Fruit fly (Drosophila melanogaster) whole organism, embryonic: ENCODE measurements around the gene IKKbeta.

ENCODE experiments used
- Adf1 ChIP-seq: fragments of 200-800 bp; sonication (Bioruptor generic); IDR thresholded peaks from 2 replicates; pipeline ENCODE4 v1.3.6; 2022; ENCODE audit warnings: missing biosample characterization, missing genetic modification characterization
- Asciz ChIP-seq: fragments of 200-800 bp; sonication (Bioruptor generic); optimal IDR thresholded peaks from 2 replicates; lab custom pipeline; 2017; ENCODE audit warnings: missing biosample characterization, mild to moderate bottlenecking, missing genetic modification characterization, missing genetic modification reagents
- BEAF-32 ChIP-seq: fragments of 200-800 bp; sonication (Bioruptor generic); optimal IDR thresholded peaks from 3 replicates; lab custom pipeline; 2017; ENCODE audit warnings: missing biosample characterization, missing genetic modification characterization, mild to moderate bottlenecking, moderate library complexity, missing genetic modification reagents
- C15 ChIP-seq: fragments of 200-800 bp; sonication (Bioruptor generic); IDR thresholded peaks from 3 replicates; pipeline ENCODE4 v1.3.6; 2022; ENCODE audit warnings: missing biosample characterization, missing genetic modification characterization
- CG10147 ChIP-seq: fragments of 200-800 bp; sonication (Bioruptor generic); optimal IDR thresholded peaks from 2 replicates; lab custom pipeline; 2019; ENCODE audit warnings: missing biosample characterization, mild to moderate bottlenecking, missing genetic modification characterization, moderate library complexity
- CG10209 ChIP-seq: fragments of 200-800 bp; sonication (Bioruptor generic); optimal IDR thresholded peaks from 3 replicates; lab custom pipeline; 2017; ENCODE audit warnings: missing biosample characterization, mild to moderate bottlenecking, missing genetic modification characterization, missing genetic modification reagents
- CG11085 ChIP-seq: fragments of 200-800 bp; sonication (Bioruptor generic); IDR thresholded peaks from 2 replicates; pipeline ENCODE4 v1.3.6; 2022; ENCODE audit warnings: missing biosample characterization, missing genetic modification characterization
- CG12071 ChIP-seq: fragments of 200-800 bp; sonication (Bioruptor generic); optimal IDR thresholded peaks from 3 replicates; lab custom pipeline; 2018; ENCODE audit warnings: missing biosample characterization, mild to moderate bottlenecking, missing genetic modification characterization
- CG13287 ChIP-seq: fragments of 200-800 bp; sonication (Bioruptor generic); IDR thresholded peaks from 2 replicates; pipeline ENCODE4 v1.3.6; 2022; ENCODE audit warnings: missing biosample characterization, missing genetic modification characterization; ENCODE audit not compliant: partially characterized antibody
- CG13894 ChIP-seq: fragments of 200-800 bp; sonication (Bioruptor generic); optimal IDR thresholded peaks from 3 replicates; lab custom pipeline; 2018; ENCODE audit warnings: missing biosample characterization, mild to moderate bottlenecking, missing genetic modification characterization, moderate library complexity
- CG15011 ChIP-seq: fragments of 200-800 bp; sonication (Bioruptor generic); optimal IDR thresholded peaks from 3 replicates; lab custom pipeline; 2018; ENCODE audit warnings: missing biosample characterization, mild to moderate bottlenecking, missing genetic modification characterization
- CG15601 ChIP-seq: fragments of 200-800 bp; sonication (Bioruptor generic); optimal IDR thresholded peaks from 3 replicates; lab custom pipeline; 2019; ENCODE audit warnings: missing biosample characterization, mild to moderate bottlenecking, missing genetic modification characterization, moderate library complexity
- CG16813 ChIP-seq: fragments of 200-800 bp; sonication (Bioruptor generic); IDR thresholded peaks from 3 replicates; pipeline ENCODE4 v1.3.6; 2022; ENCODE audit warnings: missing biosample characterization, missing genetic modification characterization; ENCODE audit not compliant: partially characterized antibody
- CG16863 ChIP-seq: fragments of 200-800 bp; sonication (Bioruptor generic); optimal IDR thresholded peaks from 3 replicates; lab custom pipeline; 2016; ENCODE audit warnings: missing biosample characterization, missing genetic modification characterization
- CG18619 ChIP-seq: fragments of 200-800 bp; sonication (Bioruptor generic); optimal IDR thresholded peaks from 3 replicates; lab custom pipeline; 2017; ENCODE audit warnings: missing biosample characterization, mild to moderate bottlenecking, missing genetic modification characterization
- CG2202 ChIP-seq: fragments of 200-800 bp; sonication (Bioruptor generic); optimal IDR thresholded peaks from 2 replicates; lab custom pipeline; 2018; ENCODE audit warnings: missing biosample characterization, mild to moderate bottlenecking, missing genetic modification characterization
- CG30431 ChIP-seq: fragments of 200-800 bp; sonication (Bioruptor generic); optimal IDR thresholded peaks from 2 replicates; lab custom pipeline; 2017; ENCODE audit warnings: missing biosample characterization, missing genetic modification characterization
- CG4404 ChIP-seq: fragments of 200-800 bp; sonication (Bioruptor generic); IDR thresholded peaks from 2 replicates; pipeline ENCODE4 v1.3.6; 2022; ENCODE audit warnings: missing biosample characterization, missing genetic modification characterization
- CG5953 ChIP-seq: fragments of 200-800 bp; sonication (Bioruptor generic); IDR thresholded peaks from 2 replicates; pipeline ENCODE4 v1.3.6; 2022; ENCODE audit warnings: missing biosample characterization, missing genetic modification characterization
- CG6175 ChIP-seq: fragments of 200-800 bp; sonication (Bioruptor generic); IDR thresholded peaks from 3 replicates; pipeline ENCODE4 v1.3.6; 2022; ENCODE audit warnings: missing biosample characterization, missing genetic modification characterization
- CG6254 ChIP-seq: fragments of 200-800 bp; sonication (Bioruptor generic); optimal IDR thresholded peaks from 3 replicates; lab custom pipeline; 2017; ENCODE audit warnings: mild to moderate bottlenecking, missing biosample characterization, missing genetic modification reagents, missing genetic modification characterization
- CG7271 ChIP-seq: fragments of 200-800 bp; sonication (Bioruptor generic); optimal IDR thresholded peaks from 2 replicates; lab custom pipeline; 2018; ENCODE audit warnings: missing biosample characterization, mild to moderate bottlenecking, missing genetic modification characterization, moderate library complexity
- CG8359 ChIP-seq: fragments of 200-800 bp; sonication (Bioruptor generic); optimal IDR thresholded peaks from 2 replicates; lab custom pipeline; 2017; ENCODE audit warnings: missing biosample characterization, mild to moderate bottlenecking, missing genetic modification characterization, borderline replicate concordance
- CG9215 ChIP-seq: fragments of 200-800 bp; sonication (Bioruptor generic); IDR thresholded peaks from 2 replicates; pipeline ENCODE4 v1.3.6; 2022; ENCODE audit warnings: missing biosample characterization, missing genetic modification characterization
- CG9609 ChIP-seq: fragments of 200-800 bp; sonication (Bioruptor generic); optimal IDR thresholded peaks from 3 replicates; lab custom pipeline; 2016; ENCODE audit warnings: missing biosample characterization, missing genetic modification characterization
- CG9727 ChIP-seq: fragments of 200-800 bp; sonication (Bioruptor generic); optimal IDR thresholded peaks from 3 replicates; lab custom pipeline; 2017; ENCODE audit warnings: missing biosample characterization, mild to moderate bottlenecking, missing genetic modification characterization
- Fer2 ChIP-seq: fragments of 200-800 bp; sonication (Bioruptor generic); optimal IDR thresholded peaks from 2 replicates; lab custom pipeline; 2018; ENCODE audit warnings: missing biosample characterization, mild to moderate bottlenecking, missing genetic modification characterization, moderate library complexity
- H15 ChIP-seq: fragments of 200-800 bp; sonication (Bioruptor generic); IDR thresholded peaks from 3 replicates; pipeline ENCODE4 v1.3.6; 2022; ENCODE audit warnings: missing biosample characterization, missing genetic modification characterization
- Nf-YB ChIP-seq: fragments of 200-800 bp; sonication (Bioruptor generic); optimal IDR thresholded peaks from 3 replicates; lab custom pipeline; 2019; ENCODE audit warnings: missing biosample characterization, mild to moderate bottlenecking, missing genetic modification characterization, moderate library complexity
- Ravus ChIP-seq: fragments of 200-800 bp; sonication (Bioruptor generic); IDR thresholded peaks from 2 replicates; pipeline ENCODE4 v1.3.6; 2022; ENCODE audit warnings: missing biosample characterization, missing genetic modification characterization
- Six4 ChIP-seq: fragments of 200-800 bp; sonication (Bioruptor generic); optimal IDR thresholded peaks from 2 replicates; lab custom pipeline; 2016; ENCODE audit warnings: missing biosample characterization, missing genetic modification characterization
- Taf1 ChIP-seq: fragments of 200-800 bp; sonication (Bioruptor generic); IDR thresholded peaks from 2 replicates; pipeline ENCODE4 v1.3.6; 2022; ENCODE audit warnings: missing biosample characterization, missing genetic modification characterization
- Vsx1 ChIP-seq: fragments of 200-800 bp; sonication (Bioruptor generic); optimal IDR thresholded peaks from 2 replicates; lab custom pipeline; 2017; ENCODE audit warnings: missing biosample characterization, mild to moderate bottlenecking, missing genetic modification characterization, missing genetic modification reagents
- ac ChIP-seq: fragments of 200-800 bp; sonication (Bioruptor generic); optimal IDR thresholded peaks from 3 replicates; lab custom pipeline; 2017; ENCODE audit warnings: missing biosample characterization, mild to moderate bottlenecking, missing genetic modification characterization
- btn ChIP-seq: fragments of 200-800 bp; sonication (Bioruptor generic); optimal IDR thresholded peaks from 2 replicates; lab custom pipeline; 2016; ENCODE audit warnings: missing biosample characterization, missing genetic modification characterization
- croc ChIP-seq: fragments of 200-800 bp; sonication (Bioruptor generic); conservative IDR thresholded peaks from 3 replicates; pipeline ENCODE4 v1.3.6; 2022; ENCODE audit warnings: missing biosample characterization, missing genetic modification characterization
- cwo ChIP-seq: fragments of 200-800 bp; sonication (Bioruptor generic); optimal IDR thresholded peaks from 3 replicates; lab custom pipeline; 2017; ENCODE audit warnings: missing biosample characterization, missing genetic modification characterization, mild to moderate bottlenecking, moderate library complexity, missing genetic modification reagents
- dmrt11E ChIP-seq: fragments of 200-800 bp; sonication (Bioruptor generic); optimal IDR thresholded peaks from 3 replicates; lab custom pipeline; 2018; ENCODE audit warnings: missing biosample characterization, mild to moderate bottlenecking, missing genetic modification characterization, moderate library complexity
- jing ChIP-seq: fragments of 200-800 bp; sonication (Bioruptor generic); optimal IDR thresholded peaks from 2 replicates; lab custom pipeline; 2018; ENCODE audit warnings: missing biosample characterization, mild to moderate bottlenecking, missing genetic modification characterization
- kay ChIP-seq: fragments of 200-800 bp; sonication (Bioruptor generic); optimal IDR thresholded peaks from 2 replicates; lab custom pipeline; 2016; ENCODE audit warnings: missing biosample characterization, missing genetic modification characterization
- klu ChIP-seq: fragments of 200-800 bp; sonication (Bioruptor generic); IDR thresholded peaks from 2 replicates; pipeline ENCODE4 v1.3.6; 2022; ENCODE audit warnings: missing biosample characterization, missing genetic modification characterization
- lbe ChIP-seq: fragments of 200-800 bp; sonication (Bioruptor generic); optimal IDR thresholded peaks from 2 replicates; lab custom pipeline; 2016; ENCODE audit warnings: missing biosample characterization, mild to moderate bottlenecking, missing genetic modification characterization
- onecut ChIP-seq: fragments of 200-800 bp; sonication (Bioruptor generic); IDR thresholded peaks from 2 replicates; pipeline ENCODE4 v1.3.6; 2022; ENCODE audit warnings: missing biosample characterization, missing genetic modification characterization
- p53 ChIP-seq: fragments of 200-800 bp; sonication (Bioruptor generic); optimal IDR thresholded peaks from 2 replicates; lab custom pipeline; 2016; ENCODE audit warnings: missing biosample characterization, missing genetic modification characterization
- pan ChIP-seq, 4 experiments: fragments of >200 bp in 3 of 4; fragments of 200-800 bp in 1 of 4; sonication (Bioruptor generic) in 1 of 4; optimal IDR thresholded peaks in 3 of 4; IDR thresholded peaks in 1 of 4; 2 replicates each; pipeline versions ENCODE4 v1.3.6 to Lab custom; 2017 to 2022; ENCODE audit warnings: missing biosample characterization in 2 of 4, missing genetic modification characterization in 2 of 4, mixed read lengths in 1 of 4
- pros ChIP-seq: fragments of 200-800 bp; sonication (Bioruptor generic); optimal IDR thresholded peaks from 3 replicates; lab custom pipeline; 2019; ENCODE audit warnings: missing biosample characterization, mild to moderate bottlenecking, missing genetic modification characterization, moderate library complexity
- slou ChIP-seq: fragments of 200-800 bp; sonication (Bioruptor generic); optimal IDR thresholded peaks from 3 replicates; lab custom pipeline; 2016; ENCODE audit warnings: missing biosample characterization, missing genetic modification characterization
- slp2 ChIP-seq: fragments of 200-800 bp; sonication (Bioruptor generic); optimal IDR thresholded peaks from 2 replicates; lab custom pipeline; 2016; ENCODE audit warnings: missing biosample characterization, missing genetic modification characterization

The IKKbeta gene

dm6 chr3R:16094011-16094729 is 44.9 kb upstream of the IKKbeta start (continued):
- TF ChIP-seq CG16813 (GFP tag; lab: Robert Waterston, UW) (no peak), slp2 (GFP tag; lab: Kevin White, UChicago) (no peak), btn (GFP tag; lab: Kevin White, UChicago) (no peak), Fer2 (tag; lab: Kevin White, UChicago) (no peak), CG2202 (tag; lab: Kevin White, UChicago) (peak; percentile 51), croc (GFP tag; lab: Robert Waterston, UW) (peak; percentile 64), CG9609 (GFP tag; lab: Kevin White, UChicago) (no peak), CG18619 (GFP tag; lab: Kevin White, UChicago) (peak; percentile 76), onecut (GFP tag; lab: Robert Waterston, UW) (no peak), CG13894 (no peak), CG16863 (GFP tag; lab: Kevin White, UChicago) (no peak), CG10209 (peak; percentile 76), CG7271 (tag; lab: Kevin White, UChicago) (peak; percentile 16), CG13287 (GFP tag; lab: Robert Waterston, UW) (no peak), Vsx1 (GFP tag; lab: Kevin White, UChicago) (peak; percentile 75), BEAF-32 (no peak), lbe (no peak), Taf1 (GFP tag; lab: Robert Waterston, UW) (no peak), CG6175 (GFP tag; lab: Robert Waterston, UW) (no peak), C15 (GFP tag; lab: Robert Waterston, UW) (no peak), klu (no peak), dmrt11E (tag; lab: Kevin White, UChicago) (peak; percentile 86), Asciz (GFP tag; lab: Kevin White, UChicago) (peak; percentile 88), CG15011 (GFP tag; lab: Kevin White, UChicago) (peak; percentile 57), ac (peak; percentile 25), CG10147 (GFP tag; lab: Kevin White, UChicago) (no peak), pros (GFP tag; lab: Kevin White, UChicago) (no peak), H15 (0 out of 3 replicates have a peak, but pooled peaks have one; percentile 40), CG9215 (GFP tag; lab: Robert Waterston, UW) (no peak), slou (no peak), p53 (GFP tag; lab: Kevin White, UChicago) (no peak), kay (GFP tag; lab: Kevin White, UChicago) (peak; percentile 56), Ravus (no peak), pan (optimal IDR thresholded peaks at IDR 0.05; lab: Kevin White, UChicago) (peak in 1 of 2 experiments; percentile 59), pan (GFP tag; optimal IDR thresholded peaks at IDR 0.05 in 1 of 2, IDR thresholded peaks at IDR 0.05 in 1 of 2) (no peak), jing (peak; percentile 44), CG9727 (GFP tag; lab: Kevin White, UChicago) (peak; percentile 87), Six4 (GFP tag; lab: Kevin White, UChicago) (peak; percentile 76), Nf-YB (peak; percentile 67), CG30431 (GFP tag; lab: Kevin White, UChicago) (peak; percentile 55), Adf1 (GFP tag; lab: Robert Waterston, UW) (peak; percentile 35), CG4404 (GFP tag; lab: Robert Waterston, UW) (peak; percentile 28; the same call in 1 of the 2 replicates), CG15601 (tag; lab: Kevin White, UChicago) (peak; percentile 82), cwo (GFP tag; lab: Kevin White, UChicago) (peak; percentile 61), CG12071 (GFP tag; lab: Kevin White, UChicago) (no peak), CG6254 (GFP tag; lab: Kevin White, UChicago) (peak; percentile 81), CG11085 (GFP tag; lab: Robert Waterston, UW) (no peak), CG8359 (GFP tag; lab: Kevin White, UChicago) (peak; percentile 64), CG5953 (no peak)
